Worm (Caenorhabditis elegans) whole organism, late embryonic: Measurements from ENCODE around the gene cyp-34A7.

ENCODE experiments used
- C38D4.7 ChIP-seq: fragments of 200-800 bp; sonication (Bioruptor generic); optimal IDR thresholded peaks from 2 replicates; lab custom pipeline; 2018; ENCODE audit warnings: mild to moderate bottlenecking, missing genetic modification characterization, moderate library complexity, missing compliant biosample characterization
- ceh-2 ChIP-seq: sonication (generic microtip); optimal IDR thresholded peaks from 2 replicates; lab custom pipeline; 2016; ENCODE audit warnings: missing genotype, missing genetic modification characterization, missing compliant biosample characterization
- elt-2 ChIP-seq: sonication (generic microtip); optimal IDR thresholded peaks from 2 replicates; lab custom pipeline; 2016; ENCODE audit warnings: missing genetic modification reagents, missing genetic modification characterization, missing compliant biosample characterization
- fkh-10 ChIP-seq: fragments of 150-350 bp; optimal IDR thresholded peaks from 2 replicates; lab custom pipeline; 2014; ENCODE audit warnings: missing biosample characterization, missing genetic modification reagents, missing genetic modification characterization
- hlh-6 ChIP-seq: sonication (generic microtip); optimal IDR thresholded peaks from 2 replicates; lab custom pipeline; 2016; ENCODE audit warnings: missing genotype, missing genetic modification characterization, missing compliant biosample characterization
- lin-11 ChIP-seq: fragments of 200-800 bp; sonication (Bioruptor generic); optimal IDR thresholded peaks from 2 replicates; lab custom pipeline; 2018; ENCODE audit warnings: mild to moderate bottlenecking, missing genetic modification characterization, missing compliant biosample characterization
- nhr-11 ChIP-seq: fragments of 150-350 bp; optimal IDR thresholded peaks from 2 replicates; lab custom pipeline; 2014; ENCODE audit warnings: missing biosample characterization, missing genetic modification characterization
- pros-1 ChIP-seq: fragments of 150-350 bp; optimal IDR thresholded peaks from 2 replicates; lab custom pipeline; 2014; ENCODE audit warnings: missing biosample characterization, missing genetic modification reagents, missing genetic modification characterization
- sox-4 ChIP-seq: sonication (generic microtip); optimal IDR thresholded peaks from 2 replicates; lab custom pipeline; 2017; ENCODE audit warnings: mild to moderate bottlenecking, missing genetic modification characterization, inconsistent platforms, missing compliant biosample characterization
- unc-55 ChIP-seq: sonication (generic microtip); optimal IDR thresholded peaks from 2 replicates; lab custom pipeline; 2017; ENCODE audit warnings: missing biosample characterization, missing genetic modification reagents, missing genetic modification characterization

- TF ChIP-seq hlh-6 (tag; lab: Kevin White, UChicago) (no peak), pros-1 (tag; lab: Kevin White, UChicago) (no peak), ceh-2 (tag; lab: Kevin White, UChicago) (no peak), nhr-11 (no peak), C38D4.7 (GFP tag; lab: Kevin White, UChicago) (no peak), sox-4 (no peak), fkh-10 (no peak), elt-2 (no peak), unc-55 (GFP tag; lab: Kevin White, UChicago) (no peak), lin-11 (no peak)
Measured at ce11 chrV:3919289-3919688, 44.3 kb downstream of the cyp-34A7 start, which contains the start of gene srx-66.
